Fruit fly (Drosophila melanogaster) whole organism, embryonic: Measurements from ENCODE around the gene CG10137.

ENCODE experiments used
- Atf3 ChIP-seq: fragments of 200-800 bp; sonication (Bioruptor generic); optimal IDR thresholded peaks from 3 replicates; lab custom pipeline; 2016; ENCODE audit warnings: missing biosample characterization, missing genetic modification characterization
- Atf6 ChIP-seq: fragments of 200-800 bp; sonication (Bioruptor generic); IDR thresholded peaks from 2 replicates; pipeline ENCODE4 v1.3.6; 2022; ENCODE audit warnings: missing biosample characterization, missing genetic modification characterization
- CG10431 ChIP-seq: fragments of 200-800 bp; sonication (Bioruptor generic); optimal IDR thresholded peaks from 3 replicates; lab custom pipeline; 2018; ENCODE audit warnings: missing biosample characterization, mild to moderate bottlenecking, missing genetic modification characterization
- CG10979 ChIP-seq: fragments of 200-800 bp; sonication (Bioruptor generic); optimal IDR thresholded peaks from 2 replicates; lab custom pipeline; 2018; ENCODE audit warnings: missing biosample characterization, mild to moderate bottlenecking, missing genetic modification characterization, moderate library complexity
- CG11504 ChIP-seq: fragments of 200-800 bp; sonication (Bioruptor generic); optimal IDR thresholded peaks from 3 replicates; lab custom pipeline; 2019; ENCODE audit warnings: missing biosample characterization, mild to moderate bottlenecking, missing genetic modification characterization, moderate library complexity
- CG12104 ChIP-seq: fragments of 200-800 bp; sonication (Bioruptor generic); optimal IDR thresholded peaks from 3 replicates; lab custom pipeline; 2016; ENCODE audit warnings: missing biosample characterization, missing genetic modification characterization
- CG12769 ChIP-seq: fragments of 200-800 bp; sonication (Bioruptor generic); optimal IDR thresholded peaks from 2 replicates; lab custom pipeline; 2019; ENCODE audit warnings: missing biosample characterization, mild to moderate bottlenecking, missing genetic modification characterization, moderate library complexity
- CG13424 ChIP-seq: fragments of 200-800 bp; sonication (Bioruptor generic); optimal IDR thresholded peaks from 2 replicates; lab custom pipeline; 2019; ENCODE audit warnings: missing biosample characterization, mild to moderate bottlenecking, missing genetic modification characterization, moderate library complexity
- CG17912 ChIP-seq: fragments of 200-800 bp; sonication (Bioruptor generic); optimal IDR thresholded peaks from 2 replicates; lab custom pipeline; 2018; ENCODE audit warnings: missing biosample characterization, mild to moderate bottlenecking, missing genetic modification characterization
- CG18619 ChIP-seq: fragments of 200-800 bp; sonication (Bioruptor generic); optimal IDR thresholded peaks from 3 replicates; lab custom pipeline; 2017; ENCODE audit warnings: missing biosample characterization, mild to moderate bottlenecking, missing genetic modification characterization
- CG2202 ChIP-seq: fragments of 200-800 bp; sonication (Bioruptor generic); optimal IDR thresholded peaks from 2 replicates; lab custom pipeline; 2018; ENCODE audit warnings: missing biosample characterization, mild to moderate bottlenecking, missing genetic modification characterization
- CG3407 ChIP-seq: fragments of 200-800 bp; sonication (Bioruptor generic); optimal IDR thresholded peaks from 2 replicates; lab custom pipeline; 2018; ENCODE audit warnings: missing biosample characterization, mild to moderate bottlenecking, missing genetic modification characterization
- CG4707 ChIP-seq: fragments of 200-800 bp; sonication (Bioruptor generic); optimal IDR thresholded peaks from 2 replicates; lab custom pipeline; 2018; ENCODE audit warnings: missing biosample characterization, mild to moderate bottlenecking, missing genetic modification characterization, moderate library complexity
- CG4730 ChIP-seq: fragments of 200-800 bp; sonication (Bioruptor generic); IDR thresholded peaks from 2 replicates; pipeline ENCODE4 v1.3.6; 2022; ENCODE audit warnings: missing biosample characterization, missing genetic modification characterization
- CG6765 ChIP-seq: fragments of 200-800 bp; sonication (Bioruptor generic); optimal IDR thresholded peaks from 3 replicates; lab custom pipeline; 2017; ENCODE audit warnings: missing biosample characterization, mild to moderate bottlenecking, missing genetic modification characterization
- CG7745 ChIP-seq: fragments of 200-800 bp; sonication (Bioruptor generic); optimal IDR thresholded peaks from 2 replicates; lab custom pipeline; 2018; ENCODE audit warnings: missing biosample characterization, mild to moderate bottlenecking, missing genetic modification characterization, moderate library complexity
- CG8478 ChIP-seq: fragments of >200 bp; optimal IDR thresholded peaks from 2 replicates; lab custom pipeline; 2018
- CoRest ChIP-seq: fragments of 200-800 bp; sonication (Bioruptor generic); optimal IDR thresholded peaks from 3 replicates; lab custom pipeline; 2018; ENCODE audit warnings: missing biosample characterization, mild to moderate bottlenecking, missing genetic modification characterization, moderate library complexity
- Dbx ChIP-seq: fragments of 200-800 bp; sonication (Bioruptor generic); IDR thresholded peaks from 3 replicates; pipeline ENCODE4 v1.3.6; 2022; ENCODE audit warnings: missing biosample characterization, missing genetic modification characterization
- Eip74EF ChIP-seq, 2 experiments: fragments of 200-800 bp in 1 of 2; fragments of >200 bp in 1 of 2; sonication (Bioruptor generic) in 1 of 2; optimal IDR thresholded peaks; 2 replicates each; lab custom pipeline; 2017 to 2019; ENCODE audit warnings: missing biosample characterization in 2 of 2, missing genetic modification characterization in 2 of 2, mild to moderate bottlenecking in 1 of 2, moderate library complexity in 1 of 2
- Hmr ChIP-seq: fragments of 200-800 bp; sonication (Bioruptor generic); optimal IDR thresholded peaks from 3 replicates; lab custom pipeline; 2017; ENCODE audit warnings: mild to moderate bottlenecking, missing biosample characterization, missing genetic modification reagents, missing genetic modification characterization
- Jarid2 ChIP-seq: fragments of 200-800 bp; sonication (Bioruptor generic); optimal IDR thresholded peaks from 3 replicates; lab custom pipeline; 2017; ENCODE audit warnings: mild to moderate bottlenecking, missing biosample characterization, missing genetic modification reagents, missing genetic modification characterization
- Lhr ChIP-seq: fragments of 200-800 bp; sonication (Bioruptor generic); optimal IDR thresholded peaks from 3 replicates; lab custom pipeline; 2017; ENCODE audit warnings: mild to moderate bottlenecking, missing biosample characterization, missing genetic modification reagents, missing genetic modification characterization
- MESR4 ChIP-seq: fragments of 200-800 bp; sonication (Bioruptor generic); optimal IDR thresholded peaks from 2 replicates; lab custom pipeline; 2018; ENCODE audit warnings: missing biosample characterization, mild to moderate bottlenecking, missing genetic modification characterization, moderate library complexity
- Mad ChIP-seq: fragments of 200-800 bp; sonication (Bioruptor generic); optimal IDR thresholded peaks from 2 replicates; lab custom pipeline; 2016; ENCODE audit warnings: missing biosample characterization, missing genetic modification characterization
- Sox100B ChIP-seq: fragments of 200-800 bp; sonication (Bioruptor generic); optimal IDR thresholded peaks from 3 replicates; lab custom pipeline; 2018; ENCODE audit warnings: missing biosample characterization, mild to moderate bottlenecking, missing genetic modification characterization
- ab ChIP-seq: fragments of 200-800 bp; sonication (Bioruptor generic); optimal IDR thresholded peaks from 2 replicates; lab custom pipeline; 2016; ENCODE audit warnings: missing biosample characterization, missing genetic modification characterization
- ac ChIP-seq: fragments of 200-800 bp; sonication (Bioruptor generic); optimal IDR thresholded peaks from 3 replicates; lab custom pipeline; 2017; ENCODE audit warnings: missing biosample characterization, mild to moderate bottlenecking, missing genetic modification characterization
- bbx ChIP-seq: fragments of 200-800 bp; sonication (Bioruptor generic); IDR thresholded peaks from 2 replicates; pipeline ENCODE4 v1.3.6; 2022; ENCODE audit warnings: missing biosample characterization, missing genetic modification characterization; ENCODE audit not compliant: partially characterized antibody
- chif ChIP-seq, 2 experiments: fragments of 200-800 bp; sonication (Bioruptor generic); optimal IDR thresholded peaks; 3 replicates each; lab custom pipeline; 2016; ENCODE audit warnings: missing biosample characterization in 2 of 2, missing genetic modification characterization in 2 of 2
- chn ChIP-seq: fragments of 200-800 bp; sonication (Bioruptor generic); optimal IDR thresholded peaks from 2 replicates; lab custom pipeline; 2016; ENCODE audit warnings: missing biosample characterization, missing genetic modification characterization
- crp ChIP-seq, 2 experiments: fragments of 200-800 bp; sonication (Bioruptor generic); optimal IDR thresholded peaks; 2 replicates in 1 of 2; 3 replicates in 1 of 2; lab custom pipeline; 2017; ENCODE audit warnings: missing biosample characterization in 2 of 2, missing genetic modification characterization in 2 of 2, mild to moderate bottlenecking in 1 of 2, moderate library complexity in 1 of 2
- da ChIP-seq: fragments of 200-800 bp; sonication (Bioruptor generic); optimal IDR thresholded peaks from 2 replicates; lab custom pipeline; 2016; ENCODE audit warnings: missing biosample characterization, missing genetic modification characterization
- disco-r ChIP-seq: fragments of 200-800 bp; sonication (Bioruptor generic); optimal IDR thresholded peaks from 2 replicates; lab custom pipeline; 2016; ENCODE audit warnings: missing biosample characterization, missing genetic modification characterization
- dpn ChIP-seq, 2 experiments: fragments of 200-800 bp; sonication (Bioruptor generic); optimal IDR thresholded peaks; 3 replicates each; lab custom pipeline; 2016; ENCODE audit warnings: missing biosample characterization in 2 of 2, missing genetic modification characterization in 2 of 2
- fd3F ChIP-seq: fragments of 200-800 bp; sonication (Bioruptor generic); optimal IDR thresholded peaks from 2 replicates; lab custom pipeline; 2018; ENCODE audit warnings: missing biosample characterization, mild to moderate bottlenecking, missing genetic modification characterization, moderate library complexity
- gfzf ChIP-seq: fragments of 200-800 bp; sonication (Bioruptor generic); optimal IDR thresholded peaks from 2 replicates; lab custom pipeline; 2016; ENCODE audit warnings: missing biosample characterization, mild to moderate bottlenecking, missing genetic modification characterization, moderate library complexity
- inv ChIP-seq: fragments of 200-800 bp; sonication (Bioruptor generic); IDR thresholded peaks from 2 replicates; pipeline ENCODE4 v1.3.6; 2022; ENCODE audit warnings: missing biosample characterization, missing genetic modification characterization; ENCODE audit not compliant: partially characterized antibody
- lbe ChIP-seq: fragments of 200-800 bp; sonication (Bioruptor generic); optimal IDR thresholded peaks from 2 replicates; lab custom pipeline; 2016; ENCODE audit warnings: missing biosample characterization, mild to moderate bottlenecking, missing genetic modification characterization
- lilli ChIP-seq: fragments of 200-800 bp; sonication (Bioruptor generic); optimal IDR thresholded peaks from 3 replicates; lab custom pipeline; 2016; ENCODE audit warnings: missing biosample characterization, missing genetic modification characterization
- nerfin-1 ChIP-seq: fragments of 200-800 bp; sonication (Bioruptor generic); optimal IDR thresholded peaks from 3 replicates; lab custom pipeline; 2019; ENCODE audit warnings: missing biosample characterization, mild to moderate bottlenecking, missing genetic modification characterization, moderate library complexity
- pum ChIP-seq: fragments of 200-800 bp; sonication (Bioruptor generic); optimal IDR thresholded peaks from 2 replicates; lab custom pipeline; 2016; ENCODE audit warnings: missing biosample characterization, missing genetic modification characterization
- pzg ChIP-seq: fragments of 200-800 bp; sonication (Bioruptor generic); optimal IDR thresholded peaks from 3 replicates; lab custom pipeline; 2018; ENCODE audit warnings: missing biosample characterization, mild to moderate bottlenecking, missing genetic modification characterization, moderate library complexity
- sim ChIP-seq: fragments of 200-800 bp; sonication (Bioruptor generic); IDR thresholded peaks from 2 replicates; pipeline ENCODE4 v1.3.6; 2022; ENCODE audit warnings: missing biosample characterization, missing genetic modification characterization
- sr ChIP-seq: fragments of 200-800 bp; sonication (Bioruptor generic); IDR thresholded peaks from 3 replicates; pipeline ENCODE4 v1.3.6; 2022; ENCODE audit warnings: missing biosample characterization, missing genetic modification characterization
- tap ChIP-seq: fragments of 200-800 bp; optimal IDR thresholded peaks from 3 replicates; lab custom pipeline; 2019; ENCODE audit warnings: missing biosample characterization, mild to moderate bottlenecking, missing genetic modification characterization, moderate library complexity
- tgo ChIP-seq: fragments of 200-800 bp; sonication (Bioruptor generic); IDR thresholded peaks from 3 replicates; pipeline ENCODE4 v1.3.6; 2022; ENCODE audit warnings: missing biosample characterization, missing genetic modification characterization
- wek ChIP-seq: fragments of 200-800 bp; sonication (Bioruptor generic); optimal IDR thresholded peaks from 3 replicates; lab custom pipeline; 2018; ENCODE audit warnings: missing biosample characterization, mild to moderate bottlenecking, missing genetic modification characterization, moderate library complexity
- zfh1 ChIP-seq: fragments of 200-800 bp; sonication (Bioruptor generic); IDR thresholded peaks from 3 replicates; pipeline ENCODE4 v1.3.6; 2022; ENCODE audit warnings: missing biosample characterization, missing genetic modification characterization

CG10137 gene

DNA sequence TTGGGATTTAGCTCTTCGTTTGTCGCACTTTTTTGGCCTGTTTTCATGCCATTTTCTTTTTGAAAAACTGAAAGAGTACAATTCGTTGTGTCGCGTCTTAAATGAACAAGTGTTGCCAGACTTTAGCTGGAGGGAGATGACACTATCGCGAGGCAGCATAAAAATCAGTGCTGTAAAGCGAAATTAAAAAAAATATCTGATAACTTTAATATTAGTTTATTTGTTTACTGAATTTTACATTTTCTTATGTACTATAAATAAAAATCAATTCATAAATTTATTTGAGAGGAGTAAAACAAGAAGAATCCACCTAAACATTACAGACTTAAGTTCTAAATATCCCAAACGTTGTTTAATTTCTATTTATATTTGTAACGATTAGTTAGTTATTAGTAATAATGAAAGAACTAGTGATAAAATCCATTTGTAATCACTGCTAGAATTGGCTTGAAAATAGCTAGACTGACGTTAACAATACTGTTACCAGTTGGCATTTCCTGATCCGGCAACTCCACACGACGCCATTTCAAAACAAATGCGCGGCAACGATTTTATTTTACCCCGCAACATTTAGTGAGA is 50.8 kb downstream of the CG10137 start, which contains the start of the genes spi and msb1l (continued):
- TF ChIP-seq CG3407 (GFP tag; lab: Kevin White, UChicago) (no peak), CG11504 (tag; lab: Kevin White, UChicago) (peak; percentile 75), da (no peak), pzg (GFP tag; lab: Kevin White, UChicago) (peak; percentile 49), CG13424 (tag; lab: Kevin White, UChicago) (peak; percentile 66), chif (GFP tag; optimal IDR thresholded peaks at IDR 0.05; lab: Kevin White, UChicago) (peak in 1 of 2 experiments; percentile 17), pum (GFP tag; lab: Kevin White, UChicago) (no peak), Lhr (GFP tag; lab: Kevin White, UChicago) (peak; percentile 71), chn (GFP tag; lab: Kevin White, UChicago) (peak; percentile 50), CG2202 (tag; lab: Kevin White, UChicago) (peak; percentile 1), ab (GFP tag; lab: Kevin White, UChicago) (no peak), nerfin-1 (tag; lab: Kevin White, UChicago) (no peak), Hmr (GFP tag; lab: Kevin White, UChicago) (peak; percentile 56), CG10979 (tag; lab: Kevin White, UChicago) (peak; percentile 19), sr (GFP tag; lab: Robert Waterston, UW) (no peak), tap (tag; lab: Kevin White, UChicago) (no peak), CG10431 (GFP tag; lab: Kevin White, UChicago) (no peak), Atf6 (GFP tag; lab: Robert Waterston, UW) (peak; percentile 43; the same call in 1 of the 2 replicates), disco-r (GFP tag; lab: Kevin White, UChicago) (no peak), lbe (GFP tag; lab: Kevin White, UChicago) (no peak), CG7745 (tag; lab: Kevin White, UChicago) (no peak), Atf3 (GFP tag; lab: Kevin White, UChicago) (no peak), CG4730 (GFP tag; lab: Robert Waterston, UW) (no peak), MESR4 (peak; percentile 71), CG12769 (tag; lab: Kevin White, UChicago) (no peak), tgo (GFP tag; lab: Robert Waterston, UW) (no peak), fd3F (GFP tag; lab: Kevin White, UChicago) (no peak), dpn (GFP tag; optimal IDR thresholded peaks at IDR 0.05; lab: Kevin White, UChicago) (peak; percentile 24 to 63), CG4707 (GFP tag; lab: Kevin White, UChicago) (no peak), ac (no peak), Mad (peak; percentile 6), bbx (GFP tag; lab: Robert Waterston, UW) (peak; percentile 10; the same call in 1 of the 2 replicates), zfh1 (GFP tag; lab: Robert Waterston, UW) (no peak; the same call in 2 of the 3 replicates), Sox100B (GFP tag; lab: Kevin White, UChicago) (no peak), wek (GFP tag; lab: Kevin White, UChicago) (no peak), inv (GFP tag; lab: Robert Waterston, UW) (peak; percentile 56; the same call in 1 of the 2 replicates), CoRest (peak; percentile 81), crp (GFP tag; optimal IDR thresholded peaks at IDR 0.05; lab: Kevin White, UChicago) (peak in 1 of 2 experiments; percentile 12), CG8478 (lab: Kevin White, UChicago) (no peak), CG17912 (GFP tag; lab: Kevin White, UChicago) (no peak), Dbx (GFP tag; lab: Robert Waterston, UW) (peak; percentile 65; the same call in 2 of the 3 replicates), sim (GFP tag; lab: Robert Waterston, UW) (no peak), gfzf (GFP tag; lab: Kevin White, UChicago) (peak; percentile 6), CG6765 (no peak), CG12104 (GFP tag; lab: Kevin White, UChicago) (peak; percentile 71), Eip74EF (GFP tag; optimal IDR thresholded peaks at IDR 0.05; lab: Kevin White, UChicago) (no peak), Jarid2 (no peak), CG18619 (peak; percentile 52), lilli (GFP tag; lab: Kevin White, UChicago) (peak; percentile 47)
